Fruit fly (Drosophila melanogaster): ENCODE results near the gene ssp7.

DNA sequence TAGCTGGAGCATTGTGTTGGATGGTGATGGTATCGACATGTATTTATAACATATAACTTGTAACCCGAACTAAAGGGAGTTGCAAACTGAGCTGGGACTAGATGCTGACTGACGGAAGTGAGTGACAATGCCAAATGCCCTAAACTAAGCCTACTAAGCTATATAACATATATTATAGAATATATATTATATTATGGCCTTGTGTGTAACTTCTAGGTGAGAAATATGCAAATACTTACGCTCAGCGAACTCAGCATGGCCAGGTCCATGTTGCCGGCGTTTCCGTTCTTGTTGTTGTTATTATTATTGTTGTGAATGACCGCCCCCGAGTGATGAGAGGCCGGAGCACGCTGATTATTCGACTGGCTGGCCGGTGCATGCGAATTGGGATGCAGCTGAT is 7.8 kb downstream of the ssp7 start, which contains the start of gene CG44385:
- TF ChIP-seq psq (optimal IDR thresholded peaks at IDR 0.05) (no peak), insv (optimal IDR thresholded peaks at IDR 0.05) (no peak), Sin3A (optimal IDR thresholded peaks at IDR 0.05) (no peak), h (optimal IDR thresholded peaks at IDR 0.05) (no peak)
